Worm (Caenorhabditis elegans) whole organism, early embryonic: ENCODE data around the gene F14D7.12.

ENCODE experiments used
- aly-1 ChIP-seq: sonication (generic microtip); optimal IDR thresholded peaks from 2 replicates; lab custom pipeline; 2016; ENCODE audit warnings: missing genetic modification characterization, missing compliant biosample characterization
- ama-1 ChIP-seq: fragments of 150-350 bp; optimal IDR thresholded peaks from 2 replicates; lab custom pipeline; 2014
- ceh-13 ChIP-seq: fragments of 200-800 bp; sonication (Bioruptor generic); optimal IDR thresholded peaks from 2 replicates; lab custom pipeline; 2018; ENCODE audit warnings: mild to moderate bottlenecking, missing genetic modification characterization, missing compliant biosample characterization
- ceh-36 ChIP-seq: sonication (generic microtip); optimal IDR thresholded peaks from 2 replicates; lab custom pipeline; 2016; ENCODE audit warnings: missing genetic modification characterization, inconsistent platforms, missing compliant biosample characterization
- ets-7 ChIP-seq: sonication (generic microtip); optimal IDR thresholded peaks from 2 replicates; lab custom pipeline; 2016; ENCODE audit warnings: missing genotype, missing genetic modification characterization, missing compliant biosample characterization
- hmbx-1 ChIP-seq: sonication (generic microtip); optimal IDR thresholded peaks from 2 replicates; lab custom pipeline; 2016; ENCODE audit warnings: mild to moderate bottlenecking, missing genetic modification characterization, missing compliant biosample characterization
- hnd-1 ChIP-seq: sonication (generic microtip); optimal IDR thresholded peaks from 2 replicates; lab custom pipeline; 2016; ENCODE audit warnings: missing genetic modification characterization, missing compliant biosample characterization
- pes-1 ChIP-seq: fragments of 200-800 bp; sonication (Bioruptor generic); IDR thresholded peaks from 2 replicates; pipeline ENCODE4 v1.3.6; 2022; ENCODE audit warnings: missing genetic modification reagents, missing genetic modification characterization, missing compliant biosample characterization
- scrt-1 ChIP-seq: fragments of 200-800 bp; sonication (Bioruptor generic); IDR thresholded peaks from 2 replicates; pipeline ENCODE4 v1.3.6; 2022; ENCODE audit warnings: missing genetic modification characterization, missing compliant biosample characterization
- sea-1 ChIP-seq: fragments of 200-800 bp; sonication (Bioruptor generic); conservative IDR thresholded peaks from 2 replicates; pipeline ENCODE4 v1.3.6; 2022; ENCODE audit warnings: missing genetic modification characterization, missing compliant biosample characterization
- tbx-11 ChIP-seq: fragments of 200-800 bp; sonication (Bioruptor generic); IDR thresholded peaks from 2 replicates; pipeline ENCODE4 v1.3.6; 2022; ENCODE audit warnings: missing genetic modification characterization, missing compliant biosample characterization
- tbx-37 ChIP-seq: fragments of 200-800 bp; sonication (Bioruptor generic); conservative IDR thresholded peaks from 2 replicates; pipeline ENCODE4 v1.3.6; 2022; ENCODE audit warnings: missing genetic modification reagents, missing genetic modification characterization, missing compliant biosample characterization
- tra-4 ChIP-seq: sonication (generic microtip); optimal IDR thresholded peaks from 2 replicates; lab custom pipeline; 2017; ENCODE audit warnings: missing genetic modification characterization, missing compliant biosample characterization

ce11 chrV:14327776-14328175 lies 28.0 kb downstream of the F14D7.12 start, which contains the start of gene F47B8.5:
- TF ChIP-seq ama-1 (lab: Kevin White, UChicago), result no peak
- TF ChIP-seq hmbx-1, result no peak
- no peak for TF ChIP-seq scrt-1 (GFP tag; lab: Robert Waterston, UW)
- TF ChIP-seq sea-1 (GFP tag; lab: Robert Waterston, UW), result no peak
- TF ChIP-seq tra-4, result no peak
- TF ChIP-seq aly-1 (tag; lab: Kevin White, UChicago), result no peak
- no peak for TF ChIP-seq pes-1 (GFP tag; lab: Robert Waterston, UW)
- TF ChIP-seq ceh-36 (tag; lab: Kevin White, UChicago), result no peak
- no peak for TF ChIP-seq ets-7 (tag; lab: Kevin White, UChicago)
- no peak for TF ChIP-seq ceh-13 (GFP tag; lab: Kevin White, UChicago)
- no peak for TF ChIP-seq tbx-37 (GFP tag; lab: Robert Waterston, UW)
- no peak for TF ChIP-seq tbx-11 (GFP tag; lab: Robert Waterston, UW)
- no peak for TF ChIP-seq hnd-1 (tag; lab: Kevin White, UChicago)
